Fruit fly (Drosophila melanogaster) Kc167 (cell line): ENCODE results near the gene CG34342.

ENCODE experiments used
- Myc ChIP-seq: fragments of >200 bp; optimal IDR thresholded peaks from 2 replicates; lab custom pipeline; 2017; ENCODE audit warnings: missing external identifiers
- ttk ChIP-seq: sonication (Bioruptor generic); optimal IDR thresholded peaks from 2 replicates; lab custom pipeline; 2017; ENCODE audit warnings: missing external identifiers

DNA sequence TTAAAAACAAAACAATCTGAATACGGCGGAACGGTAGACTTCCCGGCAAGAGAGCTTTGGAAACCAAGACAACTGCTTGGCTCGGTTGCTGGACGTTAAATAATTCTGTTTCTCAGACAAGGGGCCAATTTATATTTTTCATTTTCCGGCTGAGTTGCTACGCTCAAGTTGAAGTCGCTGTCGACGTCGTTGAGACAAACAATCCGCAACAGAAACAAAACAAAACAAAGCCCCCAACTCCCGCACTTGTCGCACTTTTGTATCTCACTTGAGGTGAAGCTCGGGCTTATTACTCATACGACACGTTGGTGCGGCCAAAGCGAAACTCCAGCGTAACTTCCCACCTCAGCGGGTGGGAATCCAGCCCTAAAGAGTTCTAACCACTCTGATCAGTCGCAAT is 25.0 kb upstream of the CG34342 start, which contains the start of gene CG13285:
- no peak for TF ChIP-seq ttk (lab: Kevin White, UChicago)
- TF ChIP-seq Myc: no peak
